Fruit fly (Drosophila melanogaster) whole organism, embryonic: ENCODE data around the gene CG15209.

Experiments
- CG12391 ChIP-seq: fragments of 200-800 bp; sonication (Bioruptor generic); optimal IDR thresholded peaks from 3 replicates; lab custom pipeline; 2018; ENCODE audit warnings: missing biosample characterization, mild to moderate bottlenecking, missing genetic modification characterization, moderate library complexity
- CG12769 ChIP-seq: fragments of 200-800 bp; sonication (Bioruptor generic); optimal IDR thresholded peaks from 2 replicates; lab custom pipeline; 2019; ENCODE audit warnings: missing biosample characterization, mild to moderate bottlenecking, missing genetic modification characterization, moderate library complexity
- CG13287 ChIP-seq: fragments of 200-800 bp; sonication (Bioruptor generic); IDR thresholded peaks from 2 replicates; pipeline ENCODE4 v1.3.6; 2022; ENCODE audit warnings: missing biosample characterization, missing genetic modification characterization; ENCODE audit not compliant: partially characterized antibody
- CG14710 ChIP-seq: fragments of 200-800 bp; sonication (Bioruptor generic); optimal IDR thresholded peaks from 3 replicates; lab custom pipeline; 2019; ENCODE audit warnings: missing biosample characterization, mild to moderate bottlenecking, missing genetic modification characterization, moderate library complexity
- CG15011 ChIP-seq: fragments of 200-800 bp; sonication (Bioruptor generic); optimal IDR thresholded peaks from 3 replicates; lab custom pipeline; 2018; ENCODE audit warnings: missing biosample characterization, mild to moderate bottlenecking, missing genetic modification characterization
- CG15514 ChIP-seq: fragments of 200-800 bp; sonication (Bioruptor generic); optimal IDR thresholded peaks from 3 replicates; lab custom pipeline; 2017; ENCODE audit warnings: missing biosample characterization, missing genetic modification characterization, mild to moderate bottlenecking, moderate library complexity, missing genetic modification reagents
- CG15601 ChIP-seq: fragments of 200-800 bp; sonication (Bioruptor generic); optimal IDR thresholded peaks from 3 replicates; lab custom pipeline; 2019; ENCODE audit warnings: missing biosample characterization, mild to moderate bottlenecking, missing genetic modification characterization, moderate library complexity
- CG2129 ChIP-seq: fragments of 200-800 bp; sonication (Bioruptor generic); IDR thresholded peaks from 2 replicates; pipeline ENCODE4 v1.3.6; 2022; ENCODE audit warnings: missing biosample characterization, missing genetic modification characterization; ENCODE audit not compliant: partially characterized antibody
- CG2875 ChIP-seq: fragments of 200-800 bp; sonication (Bioruptor generic); optimal IDR thresholded peaks from 2 replicates; lab custom pipeline; 2017; ENCODE audit warnings: missing biosample characterization, mild to moderate bottlenecking, missing genetic modification characterization, missing genetic modification reagents
- CG30020 ChIP-seq: fragments of 200-800 bp; optimal IDR thresholded peaks from 2 replicates; lab custom pipeline; 2019; ENCODE audit warnings: missing biosample characterization, mild to moderate bottlenecking, missing genetic modification characterization, moderate library complexity
- CG4617 ChIP-seq: fragments of 200-800 bp; sonication (Bioruptor generic); optimal IDR thresholded peaks from 3 replicates; lab custom pipeline; 2016; ENCODE audit warnings: missing biosample characterization, missing genetic modification characterization, borderline replicate concordance
- CG5180 ChIP-seq: fragments of 200-800 bp; sonication (Bioruptor generic); optimal IDR thresholded peaks from 3 replicates; lab custom pipeline; 2017; ENCODE audit warnings: missing biosample characterization, missing genetic modification characterization, mild to moderate bottlenecking, moderate library complexity, missing genetic modification reagents
- CG6791 ChIP-seq: fragments of 200-800 bp; sonication (Bioruptor generic); IDR thresholded peaks from 3 replicates; pipeline ENCODE4 v1.3.6; 2022; ENCODE audit warnings: missing biosample characterization, missing genetic modification characterization; ENCODE audit not compliant: partially characterized antibody
- CG7556 ChIP-seq: fragments of 200-800 bp; sonication (Bioruptor generic); optimal IDR thresholded peaks from 2 replicates; lab custom pipeline; 2017; ENCODE audit warnings: missing biosample characterization, mild to moderate bottlenecking, missing genetic modification characterization
- CG7786 ChIP-seq: fragments of 200-800 bp; sonication (Bioruptor generic); optimal IDR thresholded peaks from 2 replicates; lab custom pipeline; 2016; ENCODE audit warnings: missing biosample characterization, missing genetic modification characterization
- CG7963 ChIP-seq: fragments of 200-800 bp; sonication (Bioruptor generic); IDR thresholded peaks from 3 replicates; pipeline ENCODE4 v1.3.6; 2022; ENCODE audit warnings: missing biosample characterization, missing genetic modification characterization; ENCODE audit not compliant: partially characterized antibody
- Dll ChIP-seq: fragments of 200-800 bp; sonication (Bioruptor generic); IDR thresholded peaks from 4 replicates; pipeline ENCODE4 v1.3.6; 2022; ENCODE audit warnings: missing biosample characterization, missing genetic modification characterization; ENCODE audit not compliant: partially characterized antibody
- Dp ChIP-seq: fragments of 200-800 bp; sonication (Bioruptor generic); optimal IDR thresholded peaks from 2 replicates; lab custom pipeline; 2018; ENCODE audit warnings: missing biosample characterization, mild to moderate bottlenecking, missing genetic modification characterization, moderate library complexity
- Ets65A ChIP-seq: fragments of 200-800 bp; sonication (Bioruptor generic); peaks from one replicate; lab custom pipeline; 2016; ENCODE audit warnings: missing biosample characterization, missing genetic modification characterization
- Hsf ChIP-seq: fragments of 200-800 bp; sonication (Bioruptor generic); optimal IDR thresholded peaks from 3 replicates; lab custom pipeline; 2016; ENCODE audit warnings: missing biosample characterization, missing genetic modification characterization
- NC2β ChIP-seq: fragments of 200-800 bp; sonication (Bioruptor generic); optimal IDR thresholded peaks from 2 replicates; lab custom pipeline; 2016; ENCODE audit warnings: missing biosample characterization, missing genetic modification characterization
- Opbp ChIP-seq: fragments of 200-800 bp; sonication (Bioruptor generic); IDR thresholded peaks from 3 replicates; pipeline ENCODE4 v1.3.6; 2022; ENCODE audit warnings: missing biosample characterization, missing genetic modification characterization; ENCODE audit not compliant: partially characterized antibody
- Sry-δ ChIP-seq: fragments of 200-800 bp; sonication (Bioruptor generic); optimal IDR thresholded peaks from 2 replicates; lab custom pipeline; 2016; ENCODE audit warnings: missing biosample characterization, missing genetic modification characterization
- YL-1 ChIP-seq: fragments of 200-800 bp; sonication (Bioruptor generic); optimal IDR thresholded peaks from 3 replicates; lab custom pipeline; 2017; ENCODE audit warnings: missing biosample characterization, mild to moderate bottlenecking, missing genetic modification characterization
- bbx ChIP-seq: fragments of 200-800 bp; sonication (Bioruptor generic); IDR thresholded peaks from 2 replicates; pipeline ENCODE4 v1.3.6; 2022; ENCODE audit warnings: missing biosample characterization, missing genetic modification characterization; ENCODE audit not compliant: partially characterized antibody
- cato ChIP-seq: fragments of 200-800 bp; sonication (Bioruptor generic); optimal IDR thresholded peaks from 2 replicates; lab custom pipeline; 2016; ENCODE audit warnings: missing biosample characterization, missing genetic modification characterization, borderline replicate concordance
- crp ChIP-seq, 2 experiments: fragments of 200-800 bp; sonication (Bioruptor generic); optimal IDR thresholded peaks; 2 replicates in 1 of 2; 3 replicates in 1 of 2; lab custom pipeline; 2017; ENCODE audit warnings: missing biosample characterization in 2 of 2, missing genetic modification characterization in 2 of 2, mild to moderate bottlenecking in 1 of 2, moderate library complexity in 1 of 2
- disco-r ChIP-seq: fragments of 200-800 bp; sonication (Bioruptor generic); optimal IDR thresholded peaks from 2 replicates; lab custom pipeline; 2016; ENCODE audit warnings: missing biosample characterization, missing genetic modification characterization
- hb ChIP-seq: fragments of 200-800 bp; sonication (Bioruptor generic); IDR thresholded peaks from 3 replicates; pipeline ENCODE4 v1.3.6; 2022; ENCODE audit warnings: missing biosample characterization, missing genetic modification characterization; ENCODE audit not compliant: partially characterized antibody
- inv ChIP-seq: fragments of 200-800 bp; sonication (Bioruptor generic); IDR thresholded peaks from 2 replicates; pipeline ENCODE4 v1.3.6; 2022; ENCODE audit warnings: missing biosample characterization, missing genetic modification characterization; ENCODE audit not compliant: partially characterized antibody
- knrl ChIP-seq: fragments of 200-800 bp; sonication (Bioruptor generic); IDR thresholded peaks from 3 replicates; pipeline ENCODE4 v1.3.6; 2022; ENCODE audit warnings: missing biosample characterization, missing genetic modification characterization; ENCODE audit not compliant: partially characterized antibody
- pan ChIP-seq, 4 experiments: fragments of >200 bp in 3 of 4; fragments of 200-800 bp in 1 of 4; sonication (Bioruptor generic) in 1 of 4; optimal IDR thresholded peaks in 3 of 4; IDR thresholded peaks in 1 of 4; 2 replicates each; pipeline versions ENCODE4 v1.3.6 to Lab custom; 2017 to 2022; ENCODE audit warnings: missing biosample characterization in 2 of 4, missing genetic modification characterization in 2 of 4, mixed read lengths in 1 of 4
- pho ChIP-seq: fragments of 200-800 bp; sonication (Bioruptor generic); optimal IDR thresholded peaks from 2 replicates; lab custom pipeline; 2016; ENCODE audit warnings: missing biosample characterization, missing genetic modification characterization
- ranshi ChIP-seq: fragments of 200-800 bp; sonication (Bioruptor generic); IDR thresholded peaks from 2 replicates; pipeline ENCODE4 v1.3.6; 2022; ENCODE audit warnings: missing biosample characterization, missing genetic modification characterization
- sd ChIP-seq: fragments of 200-800 bp; sonication (Bioruptor generic); optimal IDR thresholded peaks from 3 replicates; lab custom pipeline; 2018; ENCODE audit warnings: missing biosample characterization, mild to moderate bottlenecking, missing genetic modification characterization, moderate library complexity
- sisA ChIP-seq: fragments of 200-800 bp; sonication (Bioruptor generic); IDR thresholded peaks from 2 replicates; pipeline ENCODE4 v1.3.6; 2022; ENCODE audit warnings: missing biosample characterization, missing genetic modification characterization
- sug ChIP-seq: fragments of 200-800 bp; optimal IDR thresholded peaks from 2 replicates; lab custom pipeline; 2019; ENCODE audit warnings: missing biosample characterization, mild to moderate bottlenecking, missing genetic modification characterization, moderate library complexity
- trem ChIP-seq: fragments of 200-800 bp; optimal IDR thresholded peaks from 3 replicates; lab custom pipeline; 2019; ENCODE audit warnings: missing biosample characterization, mild to moderate bottlenecking, missing genetic modification characterization, moderate library complexity
- unc-4 ChIP-seq: fragments of 200-800 bp; sonication (Bioruptor generic); IDR thresholded peaks from 2 replicates; pipeline ENCODE4 v1.3.6; 2022; ENCODE audit warnings: missing biosample characterization, missing genetic modification characterization; ENCODE audit not compliant: partially characterized antibody
- usp ChIP-seq: fragments of >200 bp; optimal IDR thresholded peaks from 2 replicates; lab custom pipeline; 2017; ENCODE audit warnings: missing biosample characterization, missing genetic modification characterization
- wek ChIP-seq: fragments of 200-800 bp; sonication (Bioruptor generic); optimal IDR thresholded peaks from 3 replicates; lab custom pipeline; 2018; ENCODE audit warnings: missing biosample characterization, mild to moderate bottlenecking, missing genetic modification characterization, moderate library complexity

The CG15209 gene

dm6 chrX:10848565-10848964, 6.6 kb downstream of the CG15209 start, which contains the start of gene CG2202 (continued):
- TF ChIP-seq hb (GFP tag; lab: Robert Waterston, UW) (peak; percentile 50; the same call in 1 of the 3 replicates), cato (no peak), CG15601 (tag; lab: Kevin White, UChicago) (peak; percentile 30), pho (GFP tag; lab: Kevin White, UChicago) (no peak), ranshi (no peak), Hsf (GFP tag; lab: Kevin White, UChicago) (no peak), CG15514 (peak; percentile 24), CG7556 (no peak), wek (GFP tag; lab: Kevin White, UChicago) (no peak), pan (optimal IDR thresholded peaks at IDR 0.05; lab: Kevin White, UChicago) (no peak), pan (GFP tag; optimal IDR thresholded peaks at IDR 0.05 in 1 of 2, IDR thresholded peaks at IDR 0.05 in 1 of 2) (no peak), CG2129 (GFP tag; lab: Robert Waterston, UW) (peak; percentile 44), knrl (GFP tag; lab: Robert Waterston, UW) (peak; percentile 74), bbx (GFP tag; lab: Robert Waterston, UW) (peak; percentile 61), sd (peak; percentile 48), sisA (GFP tag; lab: Robert Waterston, UW) (no peak), Opbp (GFP tag; lab: Robert Waterston, UW) (peak; percentile 64; the same call in 1 of the 3 replicates), trem (peak; percentile 58), Sry-δ (GFP tag; lab: Kevin White, UChicago) (peak; percentile 57), crp (GFP tag; optimal IDR thresholded peaks at IDR 0.05; lab: Kevin White, UChicago) (no peak), YL-1 (GFP tag; lab: Kevin White, UChicago) (peak; percentile 39), unc-4 (GFP tag; lab: Robert Waterston, UW) (peak; percentile 74), Dll (GFP tag; lab: Robert Waterston, UW) (peak; percentile 79), CG2875 (no peak), disco-r (GFP tag; lab: Kevin White, UChicago) (no peak), CG14710 (tag; lab: Kevin White, UChicago) (peak; percentile 48), CG13287 (GFP tag; lab: Robert Waterston, UW) (peak; percentile 80), CG30020 (tag; lab: Kevin White, UChicago) (peak; percentile 23), Dp (GFP tag; lab: Kevin White, UChicago) (peak; percentile 56), sug (tag; lab: Kevin White, UChicago) (peak; percentile 17), CG7963 (GFP tag; lab: Robert Waterston, UW) (peak; percentile 64; the same call in 1 of the 3 replicates), CG4617 (peak; percentile 71), Ets65A (GFP tag; lab: Kevin White, UChicago) (peak; percentile 78), CG15011 (GFP tag; lab: Kevin White, UChicago) (no peak), CG6791 (GFP tag; lab: Robert Waterston, UW) (peak; percentile 53), CG12769 (tag; lab: Kevin White, UChicago) (no peak), CG12391 (tag; lab: Kevin White, UChicago) (peak; percentile 17), NC2β (GFP tag; lab: Kevin White, UChicago) (no peak), usp (no peak), CG7786 (no peak), inv (GFP tag; lab: Robert Waterston, UW) (peak; percentile 72), CG5180 (GFP tag; lab: Kevin White, UChicago) (no peak)
